Fruit fly (Drosophila melanogaster) whole organism, prepupa: ENCODE measurements around the gene Sema1a.

Experiments used
- CG11902 ChIP-seq: fragments of 200-800 bp; sonication (Bioruptor generic); optimal IDR thresholded peaks from 3 replicates; lab custom pipeline; 2016; ENCODE audit warnings: missing biosample characterization, missing genetic modification characterization
- CG31627 ChIP-seq: fragments of 200-800 bp; sonication (Bioruptor generic); optimal IDR thresholded peaks from 3 replicates; lab custom pipeline; 2016; ENCODE audit warnings: missing biosample characterization, missing genetic modification characterization
- CG32006 ChIP-seq: fragments of 200-800 bp; sonication (Bioruptor generic); optimal IDR thresholded peaks from 3 replicates; lab custom pipeline; 2017; ENCODE audit warnings: missing biosample characterization, mild to moderate bottlenecking, missing genetic modification characterization
- CG34406 ChIP-seq: fragments of 200-800 bp; sonication (Bioruptor generic); optimal IDR thresholded peaks from 3 replicates; lab custom pipeline; 2016; ENCODE audit warnings: missing biosample characterization, missing genetic modification characterization
- CG4318 ChIP-seq: fragments of 200-800 bp; sonication (Bioruptor generic); optimal IDR thresholded peaks from 3 replicates; lab custom pipeline; 2017; ENCODE audit warnings: missing biosample characterization, mild to moderate bottlenecking, missing genetic modification characterization
- CG6163 ChIP-seq: fragments of 200-800 bp; sonication (Bioruptor generic); IDR thresholded peaks from 3 replicates; pipeline ENCODE4 v1.3.6; 2022; ENCODE audit warnings: missing biosample characterization, missing genetic modification characterization
- CG6792 ChIP-seq: fragments of 200-800 bp; sonication (Bioruptor generic); optimal IDR thresholded peaks from 3 replicates; lab custom pipeline; 2016; ENCODE audit warnings: missing biosample characterization, missing genetic modification characterization
- CG8319 ChIP-seq: fragments of 200-800 bp; sonication (Bioruptor generic); optimal IDR thresholded peaks from 3 replicates; lab custom pipeline; 2016; ENCODE audit warnings: missing biosample characterization, missing genetic modification characterization
- CG8632 ChIP-seq: fragments of 200-800 bp; sonication (Bioruptor generic); optimal IDR thresholded peaks from 3 replicates; lab custom pipeline; 2016; ENCODE audit warnings: missing biosample characterization, missing genetic modification characterization
- CG9139 ChIP-seq: fragments of 200-800 bp; sonication (Bioruptor generic); optimal IDR thresholded peaks from 3 replicates; lab custom pipeline; 2017; ENCODE audit warnings: missing biosample characterization, mild to moderate bottlenecking, missing genetic modification characterization
- Eip78C ChIP-seq: fragments of 200-800 bp; sonication (Bioruptor generic); peaks from one replicate; lab custom pipeline; 2016; ENCODE audit warnings: missing biosample characterization, missing genetic modification characterization
- Ets96B ChIP-seq: fragments of 200-800 bp; optimal IDR thresholded peaks from 2 replicates; lab custom pipeline; 2019; ENCODE audit warnings: missing biosample characterization, mild to moderate bottlenecking, missing genetic modification characterization, moderate library complexity
- Hr39 ChIP-seq: fragments of 200-800 bp; sonication (Bioruptor generic); optimal IDR thresholded peaks from 2 replicates; lab custom pipeline; 2016; ENCODE audit warnings: missing biosample characterization, missing genetic modification characterization
- Lpt ChIP-seq: fragments of 200-800 bp; sonication (Bioruptor generic); optimal IDR thresholded peaks from 3 replicates; lab custom pipeline; 2016; ENCODE audit warnings: missing biosample characterization, missing genetic modification characterization
- Smox ChIP-seq: fragments of 200-800 bp; sonication (Bioruptor generic); optimal IDR thresholded peaks from 3 replicates; lab custom pipeline; 2016; ENCODE audit warnings: missing biosample characterization, missing genetic modification characterization
- Sox102F ChIP-seq: fragments of 200-800 bp; sonication (Bioruptor generic); optimal IDR thresholded peaks from 2 replicates; lab custom pipeline; 2016; ENCODE audit warnings: missing biosample characterization, mild to moderate bottlenecking, missing genetic modification characterization
- Sox15 ChIP-seq: fragments of 200-800 bp; sonication (Bioruptor generic); optimal IDR thresholded peaks from 3 replicates; lab custom pipeline; 2016; ENCODE audit warnings: missing biosample characterization, missing genetic modification characterization
- achi ChIP-seq: fragments of 200-800 bp; sonication (Bioruptor generic); optimal IDR thresholded peaks from 3 replicates; lab custom pipeline; 2016; ENCODE audit warnings: missing biosample characterization, missing genetic modification characterization
- acj6 ChIP-seq: fragments of 200-800 bp; sonication (Bioruptor generic); optimal IDR thresholded peaks from 3 replicates; lab custom pipeline; 2016; ENCODE audit warnings: missing biosample characterization, missing genetic modification characterization
- cyc ChIP-seq: fragments of 200-800 bp; sonication (Bioruptor generic); optimal IDR thresholded peaks from 3 replicates; lab custom pipeline; 2016; ENCODE audit warnings: missing biosample characterization, missing genetic modification characterization
- esn ChIP-seq: fragments of 200-800 bp; sonication (Bioruptor generic); optimal IDR thresholded peaks from 2 replicates; lab custom pipeline; 2016; ENCODE audit warnings: missing biosample characterization, mild to moderate bottlenecking, missing genetic modification characterization, moderate library complexity
- fd85E ChIP-seq: fragments of 200-800 bp; sonication (Bioruptor generic); optimal IDR thresholded peaks from 3 replicates; lab custom pipeline; 2016; ENCODE audit warnings: missing biosample characterization, missing genetic modification characterization
- lz ChIP-seq: fragments of 200-800 bp; sonication (Bioruptor generic); optimal IDR thresholded peaks from 3 replicates; lab custom pipeline; 2016; ENCODE audit warnings: missing biosample characterization, missing genetic modification characterization
- spab ChIP-seq: fragments of 200-800 bp; sonication (Bioruptor generic); optimal IDR thresholded peaks from 2 replicates; lab custom pipeline; 2017; ENCODE audit warnings: missing biosample characterization, mild to moderate bottlenecking, missing genetic modification characterization, missing genetic modification reagents
- ss ChIP-seq, 2 experiments: fragments of 200-800 bp; sonication (Bioruptor generic); optimal IDR thresholded peaks; 2 replicates in 1 of 2; 3 replicates in 1 of 2; lab custom pipeline; 2017 to 2018; ENCODE audit warnings: mild to moderate bottlenecking in 2 of 2, missing biosample characterization in 2 of 2, missing genetic modification characterization in 2 of 2, moderate library complexity in 1 of 2
- svp ChIP-seq: fragments of 200-800 bp; sonication (Bioruptor generic); peaks from one replicate; lab custom pipeline; 2016; ENCODE audit warnings: missing biosample characterization, missing genetic modification characterization

Sema1a gene

dm6 chr2L:8672278-8672748, 130.4 kb downstream of the Sema1a start, which contains the start of gene Glt (continued):
- no peak for TF ChIP-seq ss (GFP tag; optimal IDR thresholded peaks at IDR 0.05; lab: Kevin White, UChicago)
- TF ChIP-seq CG11902 (GFP tag; lab: Kevin White, UChicago), result no peak
- peak; percentile 32 for TF ChIP-seq achi
- peak; percentile 12 for TF ChIP-seq CG4318 (GFP tag; lab: Kevin White, UChicago)
- peak; percentile 19 for TF ChIP-seq lz (GFP tag; lab: Kevin White, UChicago)
- TF ChIP-seq CG31627, result no peak
- TF ChIP-seq esn (GFP tag; lab: Kevin White, UChicago), result no peak
- TF ChIP-seq, all 60 proteins: peak for 17

DNA sequence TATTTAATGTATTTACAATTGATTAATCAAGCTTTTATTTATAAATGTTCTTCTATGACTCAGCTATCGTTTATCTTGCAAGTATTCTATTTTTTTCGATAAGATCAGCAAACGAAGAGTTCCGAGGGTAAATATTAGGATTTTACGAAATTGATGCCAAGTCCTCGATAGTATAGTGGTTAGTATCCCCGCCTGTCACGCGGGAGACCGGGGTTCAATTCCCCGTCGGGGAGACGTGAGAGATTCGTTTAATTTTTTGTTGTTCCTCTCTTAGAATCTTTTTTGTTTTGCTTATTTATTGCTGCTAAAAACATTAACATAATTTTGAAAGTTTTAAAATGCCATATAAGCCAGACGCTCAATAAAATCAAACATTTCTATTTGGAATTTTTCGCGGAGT, 137.0 kb downstream of the Sema1a start:
- TF ChIP-seq acj6 (GFP tag; lab: Kevin White, UChicago), result no peak
- TF ChIP-seq lz (GFP tag; lab: Kevin White, UChicago), result no peak
- TF ChIP-seq CG4318 (GFP tag; lab: Kevin White, UChicago), result no peak
- no peak for TF ChIP-seq Smox (GFP tag; lab: Kevin White, UChicago)
- TF ChIP-seq Hr39 (GFP tag; lab: Kevin White, UChicago), result no peak
- TF ChIP-seq, all 60 proteins: peak for 0

DNA sequence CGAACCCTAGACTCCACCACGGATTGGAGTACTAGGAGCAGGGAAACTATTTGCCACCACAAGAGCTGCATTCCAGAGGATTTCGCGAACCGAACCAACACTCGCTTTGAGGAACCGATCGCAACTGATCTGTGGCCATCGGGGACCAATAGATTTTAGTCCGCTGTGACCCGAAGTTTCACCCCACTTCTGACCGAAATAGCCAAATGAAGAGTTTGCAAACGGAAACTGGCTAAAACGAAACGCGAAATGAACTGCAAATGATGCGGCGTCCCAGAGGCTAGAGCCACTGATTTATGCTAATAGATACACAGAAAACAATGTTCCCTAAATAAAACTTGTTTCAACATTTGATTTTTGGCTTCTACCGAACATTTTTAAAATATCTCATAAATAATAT, 137.8 kb downstream of the Sema1a start, which contains the start of gene CG9287:
CG9287 (minus strand) TSS at position 101 of the 400 bp plus-strand sequence.
- TF ChIP-seq spab (GFP tag; lab: Kevin White, UChicago) (no peak), Hr39 (GFP tag; lab: Kevin White, UChicago) (no peak), CG8632 (GFP tag; lab: Kevin White, UChicago) (no peak), esn (GFP tag; lab: Kevin White, UChicago) (no peak), cyc (GFP tag; lab: Kevin White, UChicago) (no peak), CG6163 (GFP tag; lab: Robert Waterston, UW) (no peak), Sox15 (GFP tag; lab: Kevin White, UChicago) (no peak), achi (no peak)

DNA sequence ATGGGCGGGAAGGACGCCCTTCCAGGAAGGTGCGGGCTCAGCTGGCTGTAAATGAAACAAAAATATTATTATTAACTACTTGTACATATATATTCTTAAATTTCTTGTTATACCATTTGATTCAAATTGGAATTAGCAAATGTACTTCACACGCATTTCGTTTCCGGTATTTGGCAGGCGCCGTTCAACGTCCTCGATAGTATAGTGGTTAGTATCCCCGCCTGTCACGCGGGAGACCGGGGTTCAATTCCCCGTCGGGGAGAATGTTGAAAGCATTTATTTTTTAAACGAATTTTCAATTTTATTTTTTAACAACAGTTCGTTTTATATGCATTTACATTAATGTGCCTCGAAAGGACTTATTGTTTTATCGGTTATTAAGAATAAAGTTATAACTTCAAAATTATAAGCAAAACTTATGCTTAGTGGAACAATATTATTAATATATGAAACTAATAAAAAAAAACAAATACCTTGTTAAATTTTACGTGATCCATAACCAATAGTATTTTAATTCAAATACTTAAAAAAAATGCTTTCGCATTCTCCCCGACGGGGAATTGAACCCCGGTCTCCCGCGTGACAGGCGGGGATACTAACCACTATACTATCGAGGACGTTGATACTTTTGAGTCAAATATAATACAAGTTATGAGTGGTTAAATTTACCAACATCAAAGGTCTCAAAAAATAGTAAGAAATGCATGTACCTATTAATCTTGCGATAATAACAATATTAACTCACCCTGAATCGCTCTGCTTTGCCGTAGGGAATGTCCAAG, 141.5 kb downstream of the Sema1a start:
- TF ChIP-seq fd85E (GFP tag; lab: Kevin White, UChicago) (no peak), CG6163 (GFP tag; lab: Robert Waterston, UW) (no peak), CG11902 (GFP tag; lab: Kevin White, UChicago) (no peak), Eip78C (GFP tag; lab: Kevin White, UChicago) (peak; percentile 28)

- TF ChIP-seq CG9139 (no peak), CG8319 (GFP tag; lab: Kevin White, UChicago) (no peak), Ets96B (tag; lab: Kevin White, UChicago) (no peak), CG6792 (no peak), CG34406 (GFP tag; lab: Kevin White, UChicago) (no peak), Sox102F (GFP tag; lab: Kevin White, UChicago) (no peak), CG32006 (GFP tag; lab: Kevin White, UChicago) (no peak), fd85E (GFP tag; lab: Kevin White, UChicago) (no peak)
These were observed 142.3 kb downstream of the Sema1a start, which contains the start of gene CG9289 for dm6 chr2L:8684276-8684675. CG9289 (minus strand) TSS chr2L:8684376.

DNA sequence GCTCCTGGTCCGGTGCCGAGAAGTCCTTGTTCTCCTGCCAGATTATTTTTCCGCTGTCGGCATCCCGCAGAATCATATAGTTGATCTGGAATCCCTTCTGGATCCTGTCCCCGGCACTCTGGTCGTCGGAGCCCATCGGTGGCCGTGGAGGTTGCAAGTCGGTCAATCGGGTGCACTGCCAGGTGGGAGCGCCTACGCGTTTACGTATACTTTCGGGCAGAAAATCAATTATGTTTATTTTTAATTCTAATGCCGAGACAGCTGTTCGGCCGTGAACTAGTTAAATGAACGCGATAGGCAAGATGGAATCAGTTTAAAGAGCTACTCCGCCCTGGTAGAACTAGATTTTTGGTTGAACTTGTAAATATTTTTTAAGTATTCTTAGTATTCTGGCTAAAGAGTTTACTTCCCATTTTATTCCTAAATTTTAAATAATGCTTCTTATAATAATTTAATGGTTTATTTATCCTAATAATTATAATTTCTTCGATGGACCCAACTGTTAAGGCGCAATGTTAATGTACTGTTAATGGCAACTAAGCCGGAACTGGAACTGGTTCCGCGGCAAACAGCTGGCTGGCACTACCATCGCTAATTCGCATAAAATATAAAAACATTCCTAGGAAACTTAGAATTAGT, 143.8 kb downstream of the Sema1a start, which contains the start of the genes PrBP and Trs23:
PrBP (minus strand) TSS at position 288 of the 639 bp plus-strand sequence.
Trs23 (plus strand) TSS at position 564 of the 639 bp plus-strand sequence.
- TF ChIP-seq svp, result peak; percentile 19
- TF ChIP-seq Lpt, result no peak
- TF ChIP-seq esn (GFP tag; lab: Kevin White, UChicago), result peak; percentile 6
